Fruit fly (Drosophila melanogaster) whole organism, embryonic: ENCODE results near the gene CG17118.

Experiments
- Blimp-1 ChIP-seq: fragments of 200-800 bp; sonication (Bioruptor generic); optimal IDR thresholded peaks from 3 replicates; lab custom pipeline; 2018; ENCODE audit warnings: missing biosample characterization, missing genetic modification characterization, mild to moderate bottlenecking, moderate library complexity, missing genetic modification reagents
- CG12391 ChIP-seq: fragments of 200-800 bp; sonication (Bioruptor generic); optimal IDR thresholded peaks from 3 replicates; lab custom pipeline; 2018; ENCODE audit warnings: missing biosample characterization, mild to moderate bottlenecking, missing genetic modification characterization, moderate library complexity
- CG12659 ChIP-seq: fragments of 200-800 bp; sonication (Bioruptor generic); optimal IDR thresholded peaks from 3 replicates; lab custom pipeline; 2017; ENCODE audit warnings: mild to moderate bottlenecking, missing biosample characterization, missing genetic modification reagents, missing genetic modification characterization
- CG12744 ChIP-seq: fragments of 200-800 bp; sonication (Bioruptor generic); optimal IDR thresholded peaks from 2 replicates; lab custom pipeline; 2016; ENCODE audit warnings: missing biosample characterization, missing genetic modification characterization
- CG1602 ChIP-seq: fragments of 200-800 bp; sonication (Bioruptor generic); optimal IDR thresholded peaks from 3 replicates; lab custom pipeline; 2016; ENCODE audit warnings: missing biosample characterization, missing genetic modification characterization
- CG1603 ChIP-seq: fragments of 200-800 bp; sonication (Bioruptor generic); optimal IDR thresholded peaks from 2 replicates; lab custom pipeline; 2019; ENCODE audit warnings: missing biosample characterization, mild to moderate bottlenecking, missing genetic modification characterization, moderate library complexity
- CG16863 ChIP-seq: fragments of 200-800 bp; sonication (Bioruptor generic); optimal IDR thresholded peaks from 3 replicates; lab custom pipeline; 2016; ENCODE audit warnings: missing biosample characterization, missing genetic modification characterization
- CG17568 ChIP-seq: fragments of 200-800 bp; sonication (Bioruptor generic); optimal IDR thresholded peaks from 2 replicates; lab custom pipeline; 2018; ENCODE audit warnings: missing biosample characterization, mild to moderate bottlenecking, missing genetic modification characterization, moderate library complexity
- CG18764 ChIP-seq: fragments of 200-800 bp; sonication (Bioruptor generic); optimal IDR thresholded peaks from 3 replicates; lab custom pipeline; 2016; ENCODE audit warnings: missing biosample characterization, missing genetic modification characterization
- CG2116 ChIP-seq: fragments of 200-800 bp; sonication (Bioruptor generic); optimal IDR thresholded peaks from 3 replicates; lab custom pipeline; 2018; ENCODE audit warnings: missing biosample characterization, mild to moderate bottlenecking, missing genetic modification characterization
- CG31441 ChIP-seq: fragments of 200-800 bp; sonication (Bioruptor generic); IDR thresholded peaks from 2 replicates; pipeline ENCODE4 v1.3.6; 2022; ENCODE audit warnings: missing biosample characterization, missing genetic modification characterization
- CG3281 ChIP-seq: fragments of 200-800 bp; sonication (Bioruptor generic); optimal IDR thresholded peaks from 3 replicates; lab custom pipeline; 2017; ENCODE audit warnings: missing biosample characterization, mild to moderate bottlenecking, missing genetic modification characterization
- CG34376 ChIP-seq: fragments of 200-800 bp; sonication (Bioruptor generic); optimal IDR thresholded peaks from 2 replicates; lab custom pipeline; 2018; ENCODE audit warnings: missing biosample characterization, mild to moderate bottlenecking, missing genetic modification characterization
- CG4328 ChIP-seq: fragments of 200-800 bp; sonication (Bioruptor generic); optimal IDR thresholded peaks from 3 replicates; lab custom pipeline; 2017; ENCODE audit warnings: missing biosample characterization, missing genetic modification reagents, missing genetic modification characterization
- CG43689 ChIP-seq: fragments of 200-800 bp; sonication (Bioruptor generic); IDR thresholded peaks from 2 replicates; pipeline ENCODE4 v1.3.6; 2022; ENCODE audit warnings: missing biosample characterization, missing genetic modification characterization
- CG6683 ChIP-seq: fragments of 200-800 bp; sonication (Bioruptor generic); optimal IDR thresholded peaks from 2 replicates; lab custom pipeline; 2017; ENCODE audit warnings: missing biosample characterization, mild to moderate bottlenecking, missing genetic modification characterization, missing genetic modification reagents
- CG6689 ChIP-seq: fragments of 200-800 bp; sonication (Bioruptor generic); IDR thresholded peaks from 2 replicates; pipeline ENCODE4 v1.3.6; 2022; ENCODE audit warnings: missing biosample characterization, missing genetic modification characterization
- CG6765 ChIP-seq: fragments of 200-800 bp; sonication (Bioruptor generic); optimal IDR thresholded peaks from 3 replicates; lab custom pipeline; 2017; ENCODE audit warnings: missing biosample characterization, mild to moderate bottlenecking, missing genetic modification characterization
- CG7839 ChIP-seq: fragments of 200-800 bp; sonication (Bioruptor generic); optimal IDR thresholded peaks from 3 replicates; lab custom pipeline; 2018; ENCODE audit warnings: missing biosample characterization, mild to moderate bottlenecking, missing genetic modification characterization, moderate library complexity
- Doc3 ChIP-seq: fragments of 200-800 bp; sonication (Bioruptor generic); IDR thresholded peaks from 3 replicates; pipeline ENCODE4 v1.3.6; 2022; ENCODE audit warnings: missing biosample characterization, missing genetic modification characterization; ENCODE audit not compliant: partially characterized antibody
- E2f2 ChIP-seq: fragments of 200-800 bp; sonication (Bioruptor generic); IDR thresholded peaks from 2 replicates; pipeline ENCODE4 v1.3.6; 2022; ENCODE audit warnings: missing biosample characterization, missing genetic modification characterization
- ERR ChIP-seq: fragments of 200-800 bp; sonication (Bioruptor generic); optimal IDR thresholded peaks from 2 replicates; lab custom pipeline; 2016; ENCODE audit warnings: missing biosample characterization, missing genetic modification characterization
- Elba2 ChIP-seq: fragments of 200-800 bp; sonication (Bioruptor generic); optimal IDR thresholded peaks from 3 replicates; lab custom pipeline; 2016; ENCODE audit warnings: missing biosample characterization, missing genetic modification characterization
- HLH54F ChIP-seq: fragments of 200-800 bp; sonication (Bioruptor generic); optimal IDR thresholded peaks from 3 replicates; lab custom pipeline; 2016; ENCODE audit warnings: missing biosample characterization, missing genetic modification characterization
- HmgZ ChIP-seq: fragments of 200-800 bp; sonication (Bioruptor generic); optimal IDR thresholded peaks from 2 replicates; lab custom pipeline; 2018; ENCODE audit warnings: missing biosample characterization, mild to moderate bottlenecking, missing genetic modification characterization
- Hr3 ChIP-seq: fragments of 200-800 bp; sonication (Bioruptor generic); optimal IDR thresholded peaks from 3 replicates; lab custom pipeline; 2016; ENCODE audit warnings: missing biosample characterization, missing genetic modification characterization
- Hr39 ChIP-seq: fragments of >200 bp; optimal IDR thresholded peaks from 2 replicates; lab custom pipeline; 2017
- Hr51 ChIP-seq, 2 experiments: fragments of 200-800 bp; sonication (Bioruptor generic); optimal IDR thresholded peaks; 2 replicates in 1 of 2; 3 replicates in 1 of 2; lab custom pipeline; 2016 to 2018; ENCODE audit warnings: missing biosample characterization in 2 of 2, missing genetic modification characterization in 2 of 2, mild to moderate bottlenecking in 1 of 2, moderate library complexity in 1 of 2
- Max ChIP-seq: fragments of 200-800 bp; sonication (Bioruptor generic); optimal IDR thresholded peaks from 2 replicates; lab custom pipeline; 2016; ENCODE audit warnings: missing biosample characterization, mild to moderate bottlenecking, missing genetic modification characterization
- NFAT ChIP-seq: fragments of 200-800 bp; sonication (Bioruptor generic); IDR thresholded peaks from 2 replicates; pipeline ENCODE4 v1.3.6; 2022; ENCODE audit warnings: missing biosample characterization, missing genetic modification characterization
- ara ChIP-seq: fragments of 200-800 bp; sonication (Bioruptor generic); IDR thresholded peaks from 2 replicates; pipeline ENCODE4 v1.3.6; 2022; ENCODE audit warnings: missing biosample characterization, missing genetic modification characterization
- ase ChIP-seq: fragments of 200-800 bp; sonication (Bioruptor generic); IDR thresholded peaks from 3 replicates; pipeline ENCODE4 v1.3.6; 2022; ENCODE audit warnings: missing biosample characterization, missing genetic modification characterization
- bbx ChIP-seq: fragments of 200-800 bp; sonication (Bioruptor generic); IDR thresholded peaks from 2 replicates; pipeline ENCODE4 v1.3.6; 2022; ENCODE audit warnings: missing biosample characterization, missing genetic modification characterization; ENCODE audit not compliant: partially characterized antibody
- bigmax ChIP-seq: fragments of 200-800 bp; sonication (Bioruptor generic); optimal IDR thresholded peaks from 2 replicates; lab custom pipeline; 2018; ENCODE audit warnings: missing biosample characterization, mild to moderate bottlenecking, missing genetic modification characterization
- crc ChIP-seq: fragments of 200-800 bp; sonication (Bioruptor generic); optimal IDR thresholded peaks from 2 replicates; lab custom pipeline; 2016; ENCODE audit warnings: missing biosample characterization, missing genetic modification characterization
- disco-r ChIP-seq: fragments of 200-800 bp; sonication (Bioruptor generic); optimal IDR thresholded peaks from 2 replicates; lab custom pipeline; 2016; ENCODE audit warnings: missing biosample characterization, missing genetic modification characterization
- gsb ChIP-seq: fragments of 200-800 bp; sonication (Bioruptor generic); IDR thresholded peaks from 2 replicates; pipeline ENCODE4 v1.3.6; 2022; ENCODE audit warnings: missing biosample characterization, missing genetic modification characterization
- lilli ChIP-seq: fragments of 200-800 bp; sonication (Bioruptor generic); optimal IDR thresholded peaks from 3 replicates; lab custom pipeline; 2016; ENCODE audit warnings: missing biosample characterization, missing genetic modification characterization
- mld ChIP-seq: fragments of 200-800 bp; sonication (Bioruptor generic); IDR thresholded peaks from 3 replicates; pipeline ENCODE4 v1.3.6; 2022; ENCODE audit warnings: missing biosample characterization, missing genetic modification characterization; ENCODE audit not compliant: partially characterized antibody
- odd ChIP-seq: fragments of 200-800 bp; sonication (Bioruptor generic); optimal IDR thresholded peaks from 2 replicates; lab custom pipeline; 2017; ENCODE audit warnings: missing biosample characterization, mild to moderate bottlenecking, missing genetic modification characterization
- onecut ChIP-seq: fragments of 200-800 bp; sonication (Bioruptor generic); IDR thresholded peaks from 2 replicates; pipeline ENCODE4 v1.3.6; 2022; ENCODE audit warnings: missing biosample characterization, missing genetic modification characterization
- pb ChIP-seq: fragments of 200-800 bp; sonication (Bioruptor generic); optimal IDR thresholded peaks from 3 replicates; lab custom pipeline; 2016; ENCODE audit warnings: missing biosample characterization, missing genetic modification characterization
- phol ChIP-seq: fragments of 200-800 bp; sonication (Bioruptor generic); optimal IDR thresholded peaks from 3 replicates; lab custom pipeline; 2018; ENCODE audit warnings: missing biosample characterization, mild to moderate bottlenecking, missing genetic modification characterization, moderate library complexity
- prd ChIP-seq, 3 experiments: fragments of >200 bp in 2 of 3; fragments of 200-800 bp in 1 of 3; sonication (Bioruptor generic) in 1 of 3; optimal IDR thresholded peaks in 2 of 3; IDR thresholded peaks in 1 of 3; 2 replicates in 2 of 3; 3 replicates in 1 of 3; pipeline versions ENCODE4 v1.3.6 to Lab custom; 2017 to 2022; ENCODE audit warnings: missing biosample characterization in 1 of 3, missing genetic modification characterization in 1 of 3
- pum ChIP-seq: fragments of 200-800 bp; sonication (Bioruptor generic); optimal IDR thresholded peaks from 2 replicates; lab custom pipeline; 2016; ENCODE audit warnings: missing biosample characterization, missing genetic modification characterization
- sna ChIP-seq: fragments of 200-800 bp; sonication (Bioruptor generic); IDR thresholded peaks from 2 replicates; pipeline ENCODE4 v1.3.6; 2022; ENCODE audit warnings: missing biosample characterization, missing genetic modification characterization; ENCODE audit not compliant: partially characterized antibody
- unc-4 ChIP-seq: fragments of 200-800 bp; sonication (Bioruptor generic); IDR thresholded peaks from 2 replicates; pipeline ENCODE4 v1.3.6; 2022; ENCODE audit warnings: missing biosample characterization, missing genetic modification characterization; ENCODE audit not compliant: partially characterized antibody
- wek ChIP-seq: fragments of 200-800 bp; sonication (Bioruptor generic); optimal IDR thresholded peaks from 3 replicates; lab custom pipeline; 2018; ENCODE audit warnings: missing biosample characterization, mild to moderate bottlenecking, missing genetic modification characterization, moderate library complexity
- zfh2 ChIP-seq: fragments of 200-800 bp; sonication (Bioruptor generic); optimal IDR thresholded peaks from 2 replicates; lab custom pipeline; 2016; ENCODE audit warnings: missing biosample characterization, missing genetic modification characterization

The CG17118 gene

DNA sequence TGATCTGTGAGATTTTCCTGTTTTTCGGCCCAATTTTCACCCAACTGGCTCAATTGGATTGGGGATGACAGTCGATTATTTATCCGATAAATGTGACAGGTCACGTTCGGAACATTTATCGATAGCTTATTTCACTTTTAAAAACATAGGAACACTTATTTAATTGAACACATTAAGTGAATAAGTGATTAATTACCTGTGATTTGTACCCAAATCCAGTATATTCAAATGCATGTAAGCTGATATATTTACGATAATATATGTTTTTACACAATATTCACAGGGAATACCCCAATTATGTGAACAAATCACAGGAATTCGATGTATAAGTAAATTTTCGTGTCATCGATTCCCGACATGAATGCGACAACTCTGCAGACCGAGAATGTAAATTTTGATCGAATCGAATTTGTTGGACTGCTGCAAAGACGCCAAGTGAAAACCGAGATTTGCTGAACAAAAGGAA is 2.3 kb downstream of the CG17118 start, which contains the start of the genes EMC3 and Dpy-30L1 (continued):
- TF ChIP-seq CG3281 (GFP tag; lab: Kevin White, UChicago): no peak
- TF ChIP-seq CG7839 (tag; lab: Kevin White, UChicago): no peak
- peak; percentile 0 for TF ChIP-seq CG6765 (GFP tag; lab: Kevin White, UChicago)
- no peak for TF ChIP-seq gsb
- TF ChIP-seq E2f2 (GFP tag; lab: Robert Waterston, UW): peak; percentile 54; the same call in 1 of the 2 replicates
- no peak for TF ChIP-seq odd (GFP tag; lab: Kevin White, UChicago)
- peak; percentile 32 for TF ChIP-seq Elba2 (GFP tag; lab: Kevin White, UChicago)
- TF ChIP-seq Max: peak; percentile 58
- TF ChIP-seq CG12659 (GFP tag; lab: Kevin White, UChicago): peak; percentile 83
- peak; percentile 85 for TF ChIP-seq Doc3 (GFP tag; lab: Robert Waterston, UW)
- TF ChIP-seq zfh2 (GFP tag; lab: Kevin White, UChicago): peak; percentile 33
- peak; percentile 92 for TF ChIP-seq unc-4
- no peak for TF ChIP-seq pb (GFP tag; lab: Kevin White, UChicago)
- peak; percentile 32 for TF ChIP-seq HLH54F (GFP tag; lab: Kevin White, UChicago)
- no peak for TF ChIP-seq CG6683 (GFP tag; lab: Kevin White, UChicago)
- peak; percentile 30 for TF ChIP-seq pum (GFP tag; lab: Kevin White, UChicago)
- TF ChIP-seq CG1603: peak; percentile 80
- peak; percentile 73 for TF ChIP-seq bbx (GFP tag; lab: Robert Waterston, UW)
- peak; percentile 63 for TF ChIP-seq Hr3 (GFP tag; lab: Kevin White, UChicago)
- peak; percentile 91 for TF ChIP-seq sna
- TF ChIP-seq ERR (GFP tag; lab: Kevin White, UChicago): peak; percentile 24
- TF ChIP-seq CG34376 (GFP tag; lab: Kevin White, UChicago): peak; percentile 45
- no peak for TF ChIP-seq prd (optimal IDR thresholded peaks at IDR 0.05; lab: Kevin White, UChicago)
- TF ChIP-seq prd (GFP tag; IDR thresholded peaks at IDR 0.05; lab: Robert Waterston, UW): peak; percentile 62
- TF ChIP-seq ase (GFP tag; lab: Robert Waterston, UW): peak; percentile 23; the same call in 1 of the 3 replicates
- TF ChIP-seq bigmax (GFP tag; lab: Kevin White, UChicago): no peak
- TF ChIP-seq CG4328: peak; percentile 1
- TF ChIP-seq CG1602 (GFP tag; lab: Kevin White, UChicago): peak; percentile 56
- TF ChIP-seq CG12391 (tag; lab: Kevin White, UChicago): peak; percentile 78
- TF ChIP-seq CG16863 (GFP tag; lab: Kevin White, UChicago): peak; percentile 33
- no peak for TF ChIP-seq Hr39 (lab: Kevin White, UChicago)
- TF ChIP-seq Hr51 (GFP tag; optimal IDR thresholded peaks at IDR 0.05; lab: Kevin White, UChicago): peak in 1 of 2 experiments; percentile 30
- peak; percentile 95 for TF ChIP-seq CG2116
- peak; percentile 30 for TF ChIP-seq CG12744
- peak; percentile 78 for TF ChIP-seq lilli (GFP tag; lab: Kevin White, UChicago)
- 0 out of 2 replicates have a peak, but pooled peaks have one; percentile 17 for TF ChIP-seq NFAT
- no peak for TF ChIP-seq ara (GFP tag; lab: Robert Waterston, UW)
- peak; percentile 98 for TF ChIP-seq wek (GFP tag; lab: Kevin White, UChicago)
- TF ChIP-seq onecut: peak; percentile 30; the same call in 1 of the 2 replicates
- peak; percentile 65 for TF ChIP-seq CG6689 (GFP tag; lab: Robert Waterston, UW)
- TF ChIP-seq mld (GFP tag; lab: Robert Waterston, UW): 0 out of 3 replicates have a peak, but pooled peaks have one; percentile 29
- TF ChIP-seq CG18764 (GFP tag; lab: Kevin White, UChicago): peak; percentile 18
- TF ChIP-seq CG43689 (GFP tag; lab: Robert Waterston, UW): no peak
- TF ChIP-seq disco-r: peak; percentile 18
- TF ChIP-seq phol (tag; lab: Kevin White, UChicago): peak; percentile 68
- TF ChIP-seq Blimp-1: peak; percentile 59
- no peak for TF ChIP-seq crc (GFP tag; lab: Kevin White, UChicago)
- no peak for TF ChIP-seq CG17568
- peak; percentile 64 for TF ChIP-seq HmgZ (tag; lab: Kevin White, UChicago)
- TF ChIP-seq CG31441 (GFP tag; lab: Robert Waterston, UW): no peak; the same call in none of the 2 replicates
